Fruit fly (Drosophila melanogaster): ENCODE results near the gene CG12723.

The CG12723 gene

DNA sequence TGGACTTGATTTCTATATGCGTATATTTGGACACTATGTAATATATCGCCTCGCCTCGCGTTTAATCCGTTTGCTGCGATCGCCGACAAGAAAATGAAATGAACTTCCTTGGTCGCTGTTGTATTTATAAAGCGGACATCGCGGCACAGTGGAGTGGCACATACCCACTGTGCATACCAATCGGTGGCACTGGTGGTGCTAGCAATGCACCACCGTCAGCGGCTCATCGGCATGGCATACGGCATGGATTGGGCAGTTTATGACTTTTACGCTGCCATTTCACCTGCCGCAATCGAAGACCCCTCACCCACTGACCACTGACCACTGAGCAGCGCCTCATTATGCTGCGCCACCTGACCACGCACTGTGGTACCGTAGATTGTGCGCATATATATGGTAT lies at the start of gene CG12723:
Gene CG12723, minus strand, starts transcription at position 101 of the 400 bp plus-strand sequence.
- TF ChIP-seq Sin3A (optimal IDR thresholded peaks at IDR 0.05): no peak
- no peak for TF ChIP-seq psq (optimal IDR thresholded peaks at IDR 0.05)
- TF ChIP-seq h (optimal IDR thresholded peaks at IDR 0.05): no peak
- no peak for TF ChIP-seq ttk (optimal IDR thresholded peaks at IDR 0.05)
- TF ChIP-seq insv (optimal IDR thresholded peaks at IDR 0.05): no peak
- no peak for TF ChIP-seq Myc (optimal IDR thresholded peaks at IDR 0.05)

DNA sequence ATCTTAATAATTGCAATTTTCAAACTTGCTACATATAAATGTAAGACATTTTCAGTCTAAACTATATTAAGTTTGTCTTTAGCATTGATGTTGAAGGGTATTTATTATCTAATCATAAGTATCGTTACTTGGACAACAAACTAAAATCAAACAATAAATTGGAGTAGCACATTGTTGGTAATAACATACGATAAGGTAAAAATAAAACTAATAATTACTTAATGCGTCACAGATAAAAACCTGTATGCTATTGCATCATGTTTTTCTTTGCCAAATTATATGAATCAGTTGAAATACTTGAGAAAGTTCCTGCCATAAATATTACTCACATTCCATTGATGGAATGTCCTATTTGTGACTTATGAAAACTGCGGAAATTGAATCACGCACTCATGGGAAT lies 49.1 kb upstream of the CG12723 start:
- TF ChIP-seq Myc (optimal IDR thresholded peaks at IDR 0.05) (no peak), insv (optimal IDR thresholded peaks at IDR 0.05) (no peak), h (optimal IDR thresholded peaks at IDR 0.05) (no peak), Sin3A (optimal IDR thresholded peaks at IDR 0.05) (no peak), psq (optimal IDR thresholded peaks at IDR 0.05) (no peak), ttk (optimal IDR thresholded peaks at IDR 0.05) (no peak)

DNA sequence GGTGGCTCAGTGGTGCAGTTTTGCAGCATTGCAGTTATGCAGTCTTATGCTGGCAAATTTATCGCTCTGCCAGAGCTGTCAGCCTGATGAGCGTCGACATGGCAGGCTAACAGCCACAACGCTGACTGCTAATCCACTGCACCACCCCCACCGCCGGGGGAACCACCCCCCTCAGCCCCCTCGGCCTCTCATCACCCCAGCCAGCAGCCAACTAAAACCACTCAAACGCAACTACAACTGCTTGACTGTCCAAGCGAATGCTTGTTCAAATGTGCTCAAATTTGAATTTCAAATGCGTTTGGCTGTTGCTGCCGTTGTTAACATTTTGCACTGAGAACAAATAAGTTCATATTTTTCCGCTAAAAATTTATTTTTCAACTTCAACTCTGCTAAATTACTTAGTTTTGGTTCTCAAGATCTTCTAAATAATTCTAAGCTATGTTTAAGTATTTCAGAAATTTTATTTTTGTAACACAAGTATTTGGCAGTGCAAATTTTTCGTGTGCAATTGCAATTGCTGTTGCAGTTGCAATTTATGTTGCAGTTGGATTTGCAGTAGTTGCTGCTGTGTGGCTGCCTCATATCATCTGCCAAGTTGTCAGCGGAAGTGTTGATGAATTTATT lies 46.7 kb upstream of the CG12723 start:
- TF ChIP-seq h (optimal IDR thresholded peaks at IDR 0.05) (no peak), psq (optimal IDR thresholded peaks at IDR 0.05) (no peak), Myc (optimal IDR thresholded peaks at IDR 0.05) (no peak), Sin3A (optimal IDR thresholded peaks at IDR 0.05) (no peak), insv (optimal IDR thresholded peaks at IDR 0.05) (no peak), ttk (optimal IDR thresholded peaks at IDR 0.05) (no peak)

DNA sequence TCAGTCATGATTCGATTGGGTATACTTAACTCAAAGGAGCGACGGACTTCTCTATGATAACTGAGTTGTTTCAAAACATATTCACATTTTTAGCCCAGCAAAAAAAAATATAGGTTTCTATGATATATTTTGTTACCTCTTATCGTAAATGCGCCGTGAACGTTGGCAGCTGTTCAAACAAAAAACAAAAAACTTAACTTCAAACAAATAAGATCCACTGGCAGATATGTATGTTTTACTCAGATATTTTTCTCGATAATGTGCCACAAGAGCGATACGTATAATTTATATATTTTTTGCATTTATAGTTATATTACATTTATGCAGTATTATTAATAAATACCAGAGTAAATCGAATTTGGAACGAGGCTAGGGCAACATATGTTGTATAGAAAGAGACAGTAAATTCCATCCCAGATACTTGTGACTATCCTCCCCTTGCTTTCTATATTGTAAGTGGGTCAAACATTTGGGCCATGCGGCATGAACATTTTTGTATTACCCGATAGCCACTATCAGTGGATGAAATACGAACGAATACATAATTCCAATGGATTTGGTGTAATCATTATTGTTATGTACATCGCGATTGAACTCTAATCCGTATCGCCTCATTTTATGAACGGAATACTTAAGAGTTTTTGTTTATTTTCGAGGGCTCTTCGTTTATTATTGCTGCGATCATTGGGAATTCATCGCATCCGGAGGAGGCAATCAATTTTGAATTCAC lies 45.0 kb upstream of the CG12723 start, which contains the start of gene CG32639:
Gene CG32639, minus strand, starts transcription at position 51 of the 730 bp plus-strand sequence.
- TF ChIP-seq ttk (optimal IDR thresholded peaks at IDR 0.05): no peak
- TF ChIP-seq h (optimal IDR thresholded peaks at IDR 0.05): no peak
- TF ChIP-seq psq (optimal IDR thresholded peaks at IDR 0.05): no peak

DNA sequence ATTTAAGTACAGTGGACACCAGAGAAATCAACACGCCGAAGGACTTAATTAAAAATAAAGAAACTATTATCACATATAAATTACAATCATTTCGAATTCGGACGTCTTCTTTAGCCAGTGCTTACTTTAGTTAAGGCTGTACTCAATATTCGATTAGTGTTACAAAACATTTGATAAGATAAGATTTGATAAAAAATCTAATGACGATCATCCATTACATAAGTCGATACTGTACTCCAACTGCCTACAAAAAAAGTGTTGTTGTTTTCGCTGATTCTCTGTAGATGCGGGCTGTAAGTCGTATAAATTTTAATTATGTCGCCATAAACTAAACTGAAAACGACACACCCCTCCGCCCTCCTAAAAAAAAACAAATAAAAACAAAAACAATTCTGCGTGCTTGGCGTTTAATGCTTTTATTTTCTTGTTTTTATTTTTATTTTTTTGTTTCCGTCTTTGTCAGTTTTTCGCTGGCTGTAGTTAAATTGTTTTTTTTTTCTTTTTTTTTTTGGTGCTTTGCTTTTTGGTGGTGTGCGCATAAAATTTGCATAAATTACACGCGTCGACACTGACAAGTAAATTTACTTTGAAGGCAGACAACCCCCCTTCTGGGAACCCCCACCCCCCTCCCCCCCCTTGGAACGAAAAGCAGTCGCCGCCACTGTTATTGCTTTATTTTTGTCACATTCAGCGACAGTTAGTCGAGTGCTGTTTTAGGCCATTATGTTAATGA lies 43.2 kb upstream of the CG12723 start:
- TF ChIP-seq insv (optimal IDR thresholded peaks at IDR 0.05) (no peak), Sin3A (optimal IDR thresholded peaks at IDR 0.05) (no peak)

DNA sequence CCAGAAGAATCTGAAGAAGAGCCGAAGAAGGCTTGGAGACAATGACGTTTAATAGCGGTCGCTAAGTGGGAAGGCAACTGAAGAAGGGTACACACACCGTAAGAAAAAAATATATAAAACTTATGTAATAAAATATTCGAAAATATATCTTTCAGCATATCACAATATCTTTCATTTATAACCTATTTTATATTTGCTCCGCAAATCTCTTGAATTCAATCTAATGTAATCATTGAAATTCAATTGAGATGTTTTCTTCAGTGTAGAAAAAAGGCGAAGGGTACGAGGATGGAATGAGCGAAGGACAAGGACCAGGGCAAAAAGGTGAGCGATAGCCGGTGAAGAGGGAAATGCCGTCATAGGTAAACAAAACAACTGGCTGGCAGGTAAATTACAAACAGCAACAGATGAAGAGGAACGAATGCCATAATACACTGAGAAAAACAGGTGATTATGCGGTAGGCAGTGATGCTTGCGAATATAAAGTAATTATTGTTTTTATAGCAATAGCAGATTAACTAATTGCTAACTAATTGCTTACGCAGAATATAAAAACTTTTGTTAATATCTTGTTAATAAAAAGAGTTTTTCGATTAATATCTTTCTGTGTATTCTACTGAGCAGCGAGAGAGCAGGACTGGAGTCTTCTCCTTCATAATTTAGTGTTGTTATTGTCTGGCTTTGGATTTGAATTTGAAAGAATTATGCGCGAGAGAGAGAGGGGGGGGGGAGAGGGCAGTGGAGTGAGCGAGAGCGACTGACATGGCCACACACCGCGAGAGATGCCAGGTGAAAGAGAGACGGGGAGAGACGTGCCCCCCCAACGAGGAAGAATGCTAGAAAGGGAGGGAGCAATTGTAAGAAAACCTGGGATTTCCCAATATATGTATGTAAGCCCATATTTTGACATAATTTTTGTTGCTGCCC lies 42.4 kb upstream of the CG12723 start:
- TF ChIP-seq insv (optimal IDR thresholded peaks at IDR 0.05) (no peak), h (optimal IDR thresholded peaks at IDR 0.05) (no peak), Myc (optimal IDR thresholded peaks at IDR 0.05) (no peak), Sin3A (optimal IDR thresholded peaks at IDR 0.05) (no peak), psq (optimal IDR thresholded peaks at IDR 0.05) (no peak), ttk (optimal IDR thresholded peaks at IDR 0.05) (no peak)

DNA sequence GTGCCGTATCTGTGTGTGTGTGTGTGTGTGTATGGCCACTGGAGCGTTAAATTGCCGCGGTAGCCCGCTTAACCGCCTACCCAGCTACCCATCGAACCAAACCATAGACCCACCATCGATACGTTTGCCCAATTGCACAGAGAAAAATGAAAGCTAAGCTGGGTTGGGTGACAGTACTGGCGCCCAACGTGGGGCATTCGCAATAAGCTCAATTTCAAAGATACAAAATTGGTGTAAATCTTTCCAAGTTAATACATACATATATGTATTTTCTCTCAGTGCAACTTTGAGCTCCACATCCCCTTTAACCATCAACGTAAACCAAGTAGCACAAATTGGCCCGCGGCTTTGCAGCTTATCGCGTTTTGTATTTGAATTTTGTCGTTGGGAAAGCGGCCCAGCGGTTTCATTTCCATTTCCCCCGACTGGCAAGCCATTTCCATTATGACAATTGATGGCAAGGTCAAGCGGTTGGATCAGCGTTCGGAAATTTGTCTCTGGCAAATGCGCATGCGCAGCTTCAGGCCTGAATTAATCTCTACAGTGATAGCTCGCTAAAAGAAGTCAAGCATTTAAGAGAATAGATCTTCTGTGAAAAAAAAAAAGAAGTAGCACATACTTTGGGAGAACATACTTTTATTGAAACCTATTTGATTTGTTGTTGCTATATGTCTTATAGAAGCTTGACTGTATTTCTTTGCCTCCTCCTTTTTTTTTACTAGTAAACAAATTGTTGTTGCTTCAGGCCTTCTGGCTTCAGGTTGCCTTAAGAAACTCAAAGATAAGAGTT lies 40.9 kb upstream of the CG12723 start:
- TF ChIP-seq psq (optimal IDR thresholded peaks at IDR 0.05) (no peak), Myc (optimal IDR thresholded peaks at IDR 0.05) (no peak), ttk (optimal IDR thresholded peaks at IDR 0.05) (no peak), insv (optimal IDR thresholded peaks at IDR 0.05) (no peak), h (optimal IDR thresholded peaks at IDR 0.05) (no peak), Sin3A (optimal IDR thresholded peaks at IDR 0.05) (no peak)

- no peak for TF ChIP-seq ttk (optimal IDR thresholded peaks at IDR 0.05)
Measured at dm6 chrX:13230974-13231373, 39.3 kb upstream of the CG12723 start.

dm6 chrX:13229824-13230223 lies 38.1 kb upstream of the CG12723 start:
- TF ChIP-seq Myc (optimal IDR thresholded peaks at IDR 0.05) (no peak), h (optimal IDR thresholded peaks at IDR 0.05) (no peak), psq (optimal IDR thresholded peaks at IDR 0.05) (no peak), insv (optimal IDR thresholded peaks at IDR 0.05) (no peak)

DNA sequence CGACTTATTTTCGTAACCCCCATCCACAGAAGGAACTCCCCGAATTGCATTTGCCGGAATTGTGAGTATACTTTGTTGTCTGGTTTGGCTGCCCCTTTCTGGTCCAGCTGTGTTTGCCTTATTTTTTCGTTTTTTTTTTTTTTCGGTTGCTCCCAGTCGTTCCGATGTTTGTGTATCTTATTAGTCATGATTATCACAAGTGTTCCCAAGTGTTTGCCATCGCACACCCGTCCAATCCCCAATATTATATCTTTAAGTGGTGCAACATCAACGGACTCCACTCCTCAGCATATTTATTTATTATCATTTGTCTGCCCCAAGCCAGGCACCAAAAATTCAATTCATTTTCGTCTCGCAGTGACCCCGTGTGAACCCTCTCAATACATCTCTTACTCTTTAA lies 37.5 kb upstream of the CG12723 start:
- TF ChIP-seq psq (optimal IDR thresholded peaks at IDR 0.05) (no peak), Myc (optimal IDR thresholded peaks at IDR 0.05) (no peak), insv (optimal IDR thresholded peaks at IDR 0.05) (no peak), Sin3A (optimal IDR thresholded peaks at IDR 0.05) (no peak), ttk (optimal IDR thresholded peaks at IDR 0.05) (no peak), h (optimal IDR thresholded peaks at IDR 0.05) (no peak)

- TF ChIP-seq Sin3A (optimal IDR thresholded peaks at IDR 0.05) (no peak), insv (optimal IDR thresholded peaks at IDR 0.05) (no peak), ttk (optimal IDR thresholded peaks at IDR 0.05) (no peak), Myc (optimal IDR thresholded peaks at IDR 0.05) (no peak)
Measured at dm6 chrX:13228208-13228606, 36.5 kb upstream of the CG12723 start.
